Worm (Caenorhabditis elegans) whole organism, midembryonic: ENCODE results near the gene C33H5.13.

Source experiments
- klf-2 ChIP-seq: fragments of 200-800 bp; sonication (Bioruptor generic); conservative IDR thresholded peaks from 2 replicates; pipeline ENCODE4 v1.3.6; 2022; ENCODE audit warnings: missing genetic modification reagents, missing genetic modification characterization, missing compliant biosample characterization
- med-1 ChIP-seq: sonication (generic microtip); optimal IDR thresholded peaks from 2 replicates; lab custom pipeline; 2017; ENCODE audit warnings: missing genetic modification characterization, mild to moderate bottlenecking, missing compliant biosample characterization, antibody characterized with exemption, missing genetic modification reagents; ENCODE audit not compliant: insufficient read depth
- ztf-29 ChIP-seq: fragments of 200-800 bp; sonication (Bioruptor generic); IDR thresholded peaks from 2 replicates; pipeline ENCODE4 v1.3.6; 2022; ENCODE audit warnings: missing genetic modification reagents, missing genetic modification characterization, missing compliant biosample characterization

DNA sequence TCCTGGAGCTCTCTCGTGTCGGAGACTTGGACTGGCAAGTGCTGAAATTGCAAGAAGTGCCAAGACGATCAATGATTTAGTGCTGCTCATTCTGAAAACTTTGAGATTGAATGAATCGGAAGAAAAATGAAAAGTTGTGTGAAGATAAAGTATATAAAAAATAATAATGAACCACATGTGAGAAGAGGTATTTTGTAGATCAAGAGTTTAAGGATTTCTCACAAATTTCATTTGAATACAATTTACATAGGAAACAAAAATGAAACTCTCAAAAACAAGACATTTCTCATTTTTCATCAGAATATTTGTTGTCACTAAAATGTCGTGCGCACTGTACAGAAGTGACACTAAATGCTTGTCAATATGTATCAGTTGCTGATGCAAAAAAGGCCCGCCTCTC, 30.5 kb upstream of the C33H5.13 start, which contains the start of gene T14A8.2:
- TF ChIP-seq klf-2 (GFP tag; lab: Robert Waterston, UW) (no peak), med-1 (no peak), ztf-29 (GFP tag; lab: Robert Waterston, UW) (no peak)
